Worm (Caenorhabditis elegans) whole organism, L4/young adult: ENCODE results near the gene ckb-1.

Experiments
- W03F9.2 ChIP-seq: fragments of 150-350 bp; optimal IDR thresholded peaks from 2 replicates; lab custom pipeline; 2014; ENCODE audit warnings: missing biosample characterization, missing genetic modification characterization
- dao-5 ChIP-seq: sonication (generic microtip); optimal IDR thresholded peaks from 2 replicates; lab custom pipeline; 2016; ENCODE audit warnings: missing genotype, missing genetic modification characterization, moderate library complexity, missing compliant biosample characterization
- him-1 ChIP-seq: sonication (generic microtip); optimal IDR thresholded peaks from 2 replicates; lab custom pipeline; 2016; ENCODE audit warnings: missing genotype, missing genetic modification reagents, missing genetic modification characterization, missing compliant biosample characterization

Gene ckb-1

DNA sequence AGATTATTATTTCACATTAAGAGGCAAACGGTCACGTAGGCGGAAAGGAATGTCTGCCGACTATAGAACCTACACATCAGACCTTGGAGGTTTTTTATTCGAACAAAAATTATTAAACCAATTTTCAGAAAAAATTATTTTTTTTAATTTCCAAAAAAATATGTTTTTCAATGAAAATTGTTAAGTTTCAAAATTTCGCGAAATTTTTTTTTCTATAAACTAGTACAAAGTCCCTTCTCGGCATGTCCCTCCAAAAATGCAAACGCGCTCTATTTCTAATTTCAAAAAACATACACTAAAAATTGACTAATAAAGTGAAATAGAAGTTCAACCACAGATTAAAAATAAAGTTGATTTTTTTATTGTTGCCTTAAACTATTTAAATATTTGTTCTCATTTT is at the start of gene ckb-1:
Gene ckb-1 (plus strand): TSS at position 301 of the 400 bp plus-strand sequence.
- TF ChIP-seq him-1 (no peak), W03F9.2 (tag; lab: Kevin White, UChicago) (no peak), dao-5 (tag; lab: Kevin White, UChicago) (no peak)

- TF ChIP-seq him-1 (no peak), W03F9.2 (tag; lab: Kevin White, UChicago) (no peak), dao-5 (tag; lab: Kevin White, UChicago) (no peak)
Observed at ce11 chrIII:4317065-4317752, 47.9 kb upstream of the ckb-1 start, which contains the start of gene tag-131. Gene tag-131 (plus strand): TSS chrIII:4317702.

- TF ChIP-seq him-1 (no peak), W03F9.2 (tag; lab: Kevin White, UChicago) (no peak), dao-5 (tag; lab: Kevin White, UChicago) (no peak)
Observed at ce11 chrIII:4320113-4320512, 45.0 kb upstream of the ckb-1 start, which contains the start of gene H38K22.6. Gene H38K22.6 (plus strand): TSS chrIII:4320413.

ce11 chrIII:4321399-4321798 is 43.7 kb upstream of the ckb-1 start, which contains the start of gene H38K22.7:
Gene H38K22.7 (plus strand): TSS chrIII:4321699.
- no peak for TF ChIP-seq him-1
- TF ChIP-seq W03F9.2 (tag; lab: Kevin White, UChicago), result no peak
- TF ChIP-seq dao-5 (tag; lab: Kevin White, UChicago), result no peak

ce11 chrIII:4323120-4323519 is 42.0 kb upstream of the ckb-1 start:
- TF ChIP-seq him-1 (no peak), dao-5 (tag; lab: Kevin White, UChicago) (no peak), W03F9.2 (tag; lab: Kevin White, UChicago) (no peak)

- TF ChIP-seq W03F9.2 (tag; lab: Kevin White, UChicago) (no peak), him-1 (no peak), dao-5 (tag; lab: Kevin White, UChicago) (no peak)
Observed at ce11 chrIII:4323859-4324258, 41.2 kb upstream of the ckb-1 start, which contains the start of gene H38K22.9. Gene H38K22.9 (plus strand): TSS chrIII:4324159.

- no peak for TF ChIP-seq W03F9.2 (tag; lab: Kevin White, UChicago)
- TF ChIP-seq him-1, result no peak
- TF ChIP-seq dao-5 (tag; lab: Kevin White, UChicago), result no peak
Observed at ce11 chrIII:4328208-4328987, 36.7 kb upstream of the ckb-1 start.

- TF ChIP-seq dao-5 (tag; lab: Kevin White, UChicago) (no peak), him-1 (no peak), W03F9.2 (tag; lab: Kevin White, UChicago) (no peak)
Observed at ce11 chrIII:4330984-4331383, 34.1 kb upstream of the ckb-1 start, which contains the start of gene gly-6. Gene gly-6 (minus strand): TSS chrIII:4331228.

DNA sequence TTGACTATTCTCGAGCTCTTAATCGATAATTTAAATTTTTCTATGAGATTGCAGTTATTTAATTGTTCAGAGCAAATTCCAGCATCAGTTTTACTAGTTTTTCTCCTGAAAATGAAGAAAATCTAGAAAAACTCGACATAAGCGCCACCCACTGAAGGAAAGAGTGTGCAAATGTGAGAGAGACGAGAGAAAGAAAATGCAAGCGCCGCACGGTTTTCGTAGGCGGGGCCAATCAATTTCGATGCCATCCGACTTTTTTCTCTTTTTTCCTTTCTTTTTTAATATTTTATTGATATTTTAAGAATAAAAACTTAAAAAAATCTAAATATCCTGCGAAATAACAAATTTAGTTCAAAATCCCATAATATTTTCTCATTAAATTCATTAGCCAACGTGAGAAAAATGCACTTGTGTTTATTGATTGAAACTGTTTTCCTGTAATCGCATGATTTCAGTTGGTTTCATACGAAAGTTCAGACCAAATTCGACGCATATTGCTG is 32.5 kb upstream of the ckb-1 start, which contains the start of gene cdk-12:
Gene cdk-12 (plus strand): TSS at position 450 of the 500 bp plus-strand sequence.
- TF ChIP-seq dao-5 (tag; lab: Kevin White, UChicago) (no peak), W03F9.2 (tag; lab: Kevin White, UChicago) (peak; percentile 67)

DNA sequence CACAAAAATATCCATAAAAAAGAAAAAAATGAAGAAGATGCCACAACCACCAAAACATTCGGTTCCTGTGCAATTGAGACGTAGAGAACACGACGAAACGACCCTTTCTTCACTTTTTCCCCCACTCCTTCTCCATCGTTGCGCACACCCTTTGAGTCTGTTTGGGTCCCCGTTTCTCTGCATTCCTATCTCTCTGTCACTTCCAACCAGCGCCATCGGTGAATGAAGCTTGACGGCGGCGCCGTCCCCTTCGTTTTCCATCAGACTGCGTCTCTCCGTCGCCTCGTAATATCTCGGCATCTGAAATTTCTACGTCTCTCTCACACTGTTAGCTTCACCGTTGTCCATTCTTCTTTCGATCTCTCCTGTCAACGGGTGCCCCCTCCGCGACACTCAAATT is 29.5 kb upstream of the ckb-1 start:
- peak; percentile 27 for TF ChIP-seq W03F9.2 (tag; lab: Kevin White, UChicago)
- no peak for TF ChIP-seq him-1
- TF ChIP-seq dao-5 (tag; lab: Kevin White, UChicago), result no peak

DNA sequence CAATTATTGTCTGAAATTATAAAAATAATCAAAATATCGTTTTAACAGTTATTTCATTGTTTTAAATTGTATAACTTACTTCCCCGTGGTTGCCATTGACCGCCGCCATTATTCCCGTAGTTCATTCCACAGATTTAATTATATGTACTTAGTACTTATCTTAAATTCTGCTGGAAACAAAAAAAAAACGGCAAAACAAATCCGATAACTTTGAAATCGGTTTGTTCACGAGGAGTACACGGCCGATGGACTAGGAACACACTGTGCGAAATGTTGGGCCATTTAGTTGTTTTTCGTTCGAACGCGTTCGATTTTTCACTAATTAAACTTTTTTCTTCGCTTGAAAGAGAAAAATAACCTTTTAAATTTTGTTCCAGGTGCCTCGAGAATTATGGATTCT is 22.0 kb upstream of the ckb-1 start, which contains the start of the genes B0285.3 and lcmt-1:
Gene B0285.3 (minus strand): TSS at position 267 of the 400 bp plus-strand sequence.
Gene lcmt-1 (plus strand): TSS at position 377 of the 400 bp plus-strand sequence.
- TF ChIP-seq dao-5 (tag; lab: Kevin White, UChicago), result no peak
- TF ChIP-seq W03F9.2 (tag; lab: Kevin White, UChicago), result peak; percentile 55

DNA sequence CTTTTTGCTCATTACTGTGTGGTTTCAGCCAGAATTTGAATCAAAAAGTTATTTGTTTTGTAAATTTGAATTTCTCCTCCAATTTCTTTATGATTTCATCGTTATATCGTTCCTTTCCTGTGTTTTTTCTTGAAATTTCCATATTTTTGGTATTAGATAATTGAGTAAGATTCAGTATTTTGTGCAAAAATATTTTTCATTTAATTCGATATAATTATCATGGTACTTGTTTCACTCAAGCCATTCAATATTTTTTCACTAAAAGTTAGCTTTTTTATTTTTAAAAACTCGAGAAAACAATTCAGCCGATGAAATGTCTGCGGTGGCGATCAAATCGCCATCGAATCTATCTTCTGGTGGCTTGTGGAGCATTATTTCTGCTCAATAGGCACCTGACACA is 20.0 kb upstream of the ckb-1 start, which contains the start of gene hse-5:
Gene hse-5 (plus strand): TSS at position 301 of the 400 bp plus-strand sequence.
- TF ChIP-seq W03F9.2 (tag; lab: Kevin White, UChicago), result no peak
- TF ChIP-seq dao-5 (tag; lab: Kevin White, UChicago), result no peak
- TF ChIP-seq him-1, result no peak

DNA sequence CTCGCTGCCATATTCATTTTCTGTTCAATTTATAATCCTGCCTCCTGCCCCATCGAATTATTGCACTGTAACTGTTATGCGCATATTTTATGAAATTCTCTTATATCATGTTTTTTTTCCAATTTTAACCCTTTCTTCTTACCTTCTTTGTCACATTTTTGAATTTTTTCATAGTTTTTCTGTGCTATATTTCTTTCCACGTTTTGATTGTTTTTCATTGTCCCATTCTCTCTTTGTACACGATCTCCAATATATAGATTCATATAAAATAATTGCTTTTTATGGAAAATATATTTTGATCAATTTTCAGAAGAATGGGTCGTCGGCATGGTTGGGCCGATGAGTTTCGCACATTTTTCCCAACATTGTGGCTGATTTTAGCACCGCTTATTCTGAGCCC is 15.3 kb upstream of the ckb-1 start, which contains the start of gene B0285.6:
Gene B0285.6 (plus strand): TSS at position 301 of the 400 bp plus-strand sequence.
- no peak for TF ChIP-seq dao-5 (tag; lab: Kevin White, UChicago)
- no peak for TF ChIP-seq W03F9.2 (tag; lab: Kevin White, UChicago)
- no peak for TF ChIP-seq him-1
